Worm (Caenorhabditis elegans) whole organism, late embryonic: ENCODE data around the gene srg-58.

Experiments
- C08G9.2 ChIP-seq: sonication (generic microtip); optimal IDR thresholded peaks from 2 replicates; lab custom pipeline; 2016; ENCODE audit warnings: mild to moderate bottlenecking, missing genetic modification characterization, moderate library complexity, missing compliant biosample characterization
- F13H6.1 ChIP-seq: sonication (generic microtip); optimal IDR thresholded peaks from 2 replicates; lab custom pipeline; 2016; ENCODE audit warnings: missing genetic modification characterization, missing compliant biosample characterization
- dve-1 ChIP-seq: sonication (generic microtip); optimal IDR thresholded peaks from 2 replicates; lab custom pipeline; 2017; ENCODE audit warnings: antibody characterized with exemption, mild to moderate bottlenecking, missing genetic modification characterization, missing compliant biosample characterization
- lim-6 ChIP-seq: sonication (generic microtip); optimal IDR thresholded peaks from 2 replicates; lab custom pipeline; 2016; ENCODE audit warnings: missing genetic modification characterization, missing compliant biosample characterization
- nfya-1 ChIP-seq: sonication (generic microtip); optimal IDR thresholded peaks from 2 replicates; lab custom pipeline; 2017; ENCODE audit warnings: missing genetic modification characterization, mild to moderate bottlenecking, missing compliant biosample characterization, antibody characterized with exemption, moderate library complexity
- pha-2 ChIP-seq: sonication (generic microtip); optimal IDR thresholded peaks from 2 replicates; lab custom pipeline; 2017; ENCODE audit warnings: mild to moderate bottlenecking, missing genetic modification characterization, missing compliant biosample characterization
- ttx-3 ChIP-seq: sonication (generic microtip); optimal IDR thresholded peaks from 2 replicates; lab custom pipeline; 2016; ENCODE audit warnings: missing genetic modification reagents, missing genetic modification characterization, missing compliant biosample characterization
- zip-5 ChIP-seq: sonication (generic microtip); optimal IDR thresholded peaks from 2 replicates; lab custom pipeline; 2016; ENCODE audit warnings: missing genetic modification characterization, missing compliant biosample characterization

DNA sequence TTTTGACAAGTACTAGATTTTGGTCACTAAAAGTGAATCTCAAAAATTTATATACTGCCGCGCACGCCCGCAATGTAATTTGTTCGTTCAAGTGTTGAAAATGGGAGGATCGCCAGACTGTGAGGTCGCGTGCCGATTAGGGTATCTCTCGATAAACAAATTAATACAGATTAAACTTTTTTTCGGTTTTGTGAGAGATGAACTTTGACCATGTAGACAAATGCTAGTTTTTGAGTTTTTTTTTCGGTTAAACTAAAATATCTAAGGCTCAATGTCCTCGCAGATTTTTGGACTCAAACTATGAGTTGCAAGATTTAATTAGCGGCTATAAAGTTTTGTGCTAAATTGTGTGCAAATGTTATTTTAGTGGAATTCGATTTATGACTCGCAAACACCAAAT is 10.4 kb upstream of the srg-58 start, which contains the start of gene dhs-15:
- no peak for TF ChIP-seq dve-1
- TF ChIP-seq C08G9.2 (tag; lab: Kevin White, UChicago), result no peak
- no peak for TF ChIP-seq zip-5 (tag; lab: Kevin White, UChicago)
- no peak for TF ChIP-seq ttx-3
- TF ChIP-seq lim-6 (tag; lab: Kevin White, UChicago), result no peak
- TF ChIP-seq F13H6.1 (tag; lab: Kevin White, UChicago), result no peak
- TF ChIP-seq nfya-1, result no peak
- TF ChIP-seq pha-2 (tag; lab: Kevin White, UChicago), result no peak
